Worm (Caenorhabditis elegans) whole organism, mixed stage, embryonic: ENCODE results near the gene C49G7.12.

ENCODE experiments used
- ces-1 ChIP-seq: fragments of 150-350 bp; optimal IDR thresholded peaks from 2 replicates; lab custom pipeline; 2014; ENCODE audit warnings: missing biosample characterization, missing genetic modification reagents, missing genetic modification characterization
- elt-1 ChIP-seq: sonication (generic microtip); optimal IDR thresholded peaks from 2 replicates; lab custom pipeline; 2017; ENCODE audit warnings: missing genetic modification characterization, mild to moderate bottlenecking, missing compliant biosample characterization, antibody characterized with exemption, moderate library complexity, borderline replicate concordance; ENCODE audit not compliant: insufficient read depth
- elt-3 ChIP-seq: fragments of 150-350 bp; optimal IDR thresholded peaks from 2 replicates; lab custom pipeline; 2014; ENCODE audit warnings: missing biosample characterization, missing genetic modification characterization
- lin-13 ChIP-seq: fragments of 150-350 bp; optimal IDR thresholded peaks from 2 replicates; lab custom pipeline; 2014; ENCODE audit warnings: missing biosample characterization, missing genetic modification characterization
- lsy-2 ChIP-seq: fragments of 150-350 bp; optimal IDR thresholded peaks from 2 replicates; lab custom pipeline; 2014; ENCODE audit warnings: missing biosample characterization, missing genetic modification characterization
- mep-1 ChIP-seq: fragments of 150-350 bp; optimal IDR thresholded peaks from 2 replicates; lab custom pipeline; 2017; ENCODE audit warnings: missing biosample characterization, missing genetic modification reagents, missing genetic modification characterization, inconsistent platforms
- nhr-237 ChIP-seq: fragments of 150-350 bp; optimal IDR thresholded peaks from 2 replicates; lab custom pipeline; 2014; ENCODE audit warnings: missing biosample characterization, missing genetic modification characterization
- nhr-28 ChIP-seq: fragments of 150-350 bp; optimal IDR thresholded peaks from 2 replicates; lab custom pipeline; 2014; ENCODE audit warnings: missing biosample characterization, missing genetic modification characterization
- pha-4 ChIP-seq: fragments of 150-350 bp; optimal IDR thresholded peaks from 2 replicates; lab custom pipeline; 2018; ENCODE audit warnings: missing biosample characterization, missing genetic modification reagents, missing genetic modification characterization
- sem-2 ChIP-seq: fragments of 200-800 bp; sonication (Bioruptor generic); optimal IDR thresholded peaks from 2 replicates; lab custom pipeline; 2018; ENCODE audit warnings: mild to moderate bottlenecking, missing genetic modification characterization, missing compliant biosample characterization
- snpc-4 ChIP-seq: fragments of 150-350 bp; optimal IDR thresholded peaks from 2 replicates; lab custom pipeline; 2014; ENCODE audit warnings: missing biosample characterization, missing genetic modification characterization
- unc-120 ChIP-seq: sonication (generic microtip); optimal IDR thresholded peaks from 2 replicates; lab custom pipeline; 2017; ENCODE audit warnings: missing genetic modification characterization, missing compliant biosample characterization; ENCODE audit not compliant: poor library complexity, severe bottlenecking
- unc-39 ChIP-seq: fragments of 150-350 bp; optimal IDR thresholded peaks from 2 replicates; lab custom pipeline; 2014; ENCODE audit warnings: missing biosample characterization, missing genetic modification characterization
- unc-62 ChIP-seq: fragments of 150-350 bp; optimal IDR thresholded peaks from 2 replicates; lab custom pipeline; 2014; ENCODE audit warnings: missing biosample characterization, missing genetic modification reagents, missing genetic modification characterization

ce11 chrV:4016780-4017179, 21.4 kb upstream of the C49G7.12 start, which contains the start of gene srw-89:
- TF ChIP-seq pha-4 (tag; lab: Kevin White, UChicago) (no peak), unc-62 (GFP tag; lab: Kevin White, UChicago) (no peak), lsy-2 (tag; lab: Kevin White, UChicago) (no peak), sem-2 (GFP tag; lab: Kevin White, UChicago) (no peak), elt-1 (tag; lab: Kevin White, UChicago) (no peak), snpc-4 (tag; lab: Kevin White, UChicago) (no peak), nhr-237 (tag; lab: Kevin White, UChicago) (no peak), ces-1 (GFP tag; lab: Kevin White, UChicago) (no peak), mep-1 (tag; lab: Kevin White, UChicago) (no peak), nhr-28 (no peak), lin-13 (tag; lab: Kevin White, UChicago) (no peak), unc-39 (tag; lab: Kevin White, UChicago) (no peak), unc-120 (tag; lab: Kevin White, UChicago) (no peak), elt-3 (no peak)
